Worm (Caenorhabditis elegans) whole organism, midembryonic: ENCODE data around the gene gsp-1.

Source experiments
- T22C8.4 ChIP-seq: fragments of 200-800 bp; sonication (Bioruptor generic); IDR thresholded peaks from 2 replicates; pipeline ENCODE4 v1.3.6; 2022; ENCODE audit warnings: missing genetic modification characterization, missing compliant biosample characterization
- cog-1 ChIP-seq: sonication (generic microtip); optimal IDR thresholded peaks from 2 replicates; lab custom pipeline; 2016; ENCODE audit warnings: missing genetic modification characterization, missing compliant biosample characterization
- flt-1 ChIP-seq: fragments of 200-800 bp; sonication (Bioruptor generic); IDR thresholded peaks from 2 replicates; pipeline ENCODE4 v1.3.6; 2022; ENCODE audit warnings: missing genetic modification characterization, missing compliant biosample characterization
- klf-2 ChIP-seq: fragments of 200-800 bp; sonication (Bioruptor generic); conservative IDR thresholded peaks from 2 replicates; pipeline ENCODE4 v1.3.6; 2022; ENCODE audit warnings: missing genetic modification reagents, missing genetic modification characterization, missing compliant biosample characterization
- med-1 ChIP-seq: sonication (generic microtip); optimal IDR thresholded peaks from 2 replicates; lab custom pipeline; 2017; ENCODE audit warnings: missing genetic modification characterization, mild to moderate bottlenecking, missing compliant biosample characterization, antibody characterized with exemption, missing genetic modification reagents; ENCODE audit not compliant: insufficient read depth
- ref-1 ChIP-seq: fragments of 200-800 bp; sonication (Bioruptor generic); conservative IDR thresholded peaks from 2 replicates; pipeline ENCODE4 v1.3.6; 2022; ENCODE audit warnings: missing genetic modification reagents, missing genetic modification characterization, missing compliant biosample characterization
- tab-1 ChIP-seq: fragments of 200-800 bp; sonication (Bioruptor generic); IDR thresholded peaks from 2 replicates; pipeline ENCODE4 v1.3.6; 2022; ENCODE audit warnings: missing genetic modification characterization, missing compliant biosample characterization
- ztf-23 ChIP-seq: fragments of 200-800 bp; sonication (Bioruptor generic); IDR thresholded peaks from 2 replicates; pipeline ENCODE4 v1.3.6; 2022; ENCODE audit warnings: missing genetic modification reagents, missing genetic modification characterization, missing compliant biosample characterization
- ztf-29 ChIP-seq: fragments of 200-800 bp; sonication (Bioruptor generic); IDR thresholded peaks from 2 replicates; pipeline ENCODE4 v1.3.6; 2022; ENCODE audit warnings: missing genetic modification reagents, missing genetic modification characterization, missing compliant biosample characterization

The gsp-1 gene

DNA sequence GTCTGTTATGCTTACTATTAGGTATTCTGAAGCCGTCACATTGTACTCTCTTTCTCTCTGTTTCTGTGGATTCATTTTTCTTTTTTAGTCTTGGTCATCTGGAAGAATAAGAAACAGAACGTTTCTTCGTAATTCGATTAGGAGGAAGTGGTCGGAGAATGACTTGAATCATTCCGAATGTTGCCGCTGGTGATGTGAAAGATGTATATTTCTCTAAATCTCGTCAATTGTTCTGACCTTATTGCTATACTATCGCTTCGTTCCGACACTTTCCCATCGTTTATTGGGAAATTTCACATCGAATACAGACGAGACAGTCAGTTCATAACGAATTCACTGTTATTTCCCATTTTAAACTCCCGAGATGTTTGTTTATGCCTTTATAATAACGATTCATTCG, 3.1 kb upstream of the gsp-1 start:
- TF ChIP-seq ztf-23 (GFP tag; lab: Robert Waterston, UW), result no peak
- TF ChIP-seq tab-1 (GFP tag; lab: Robert Waterston, UW), result no peak
- no peak for TF ChIP-seq flt-1

DNA sequence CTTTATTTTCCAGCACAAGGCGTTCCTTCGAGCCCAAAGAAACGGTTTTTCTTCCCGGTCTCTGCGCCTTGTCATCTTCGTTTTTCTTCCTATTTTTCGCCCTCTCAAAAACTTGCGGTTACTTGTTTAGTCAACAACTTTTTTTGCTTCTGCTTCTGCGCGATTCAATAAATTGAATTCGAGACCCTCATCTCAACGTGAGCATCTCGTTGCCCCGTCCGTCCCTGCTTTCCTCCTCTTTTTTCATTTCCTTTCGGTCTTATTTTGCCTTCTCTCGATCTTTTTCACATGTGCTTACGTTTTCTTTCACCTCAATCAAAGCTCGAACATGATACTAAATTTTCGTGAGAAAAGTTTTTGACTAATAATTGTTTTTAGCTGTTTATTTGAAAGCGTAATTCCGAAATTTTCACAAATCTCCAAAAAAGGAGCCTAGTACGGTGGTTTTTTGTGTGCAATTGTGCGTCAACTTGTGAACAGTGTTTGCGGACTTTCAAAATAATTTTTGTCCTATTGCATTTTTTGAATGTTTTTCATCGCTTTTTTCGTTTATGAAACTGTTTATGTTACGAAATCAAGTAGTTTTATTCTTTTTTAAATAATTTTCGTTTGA, 2.1 kb upstream of the gsp-1 start:
- TF ChIP-seq ztf-23 (GFP tag; lab: Robert Waterston, UW) (no peak), ztf-29 (GFP tag; lab: Robert Waterston, UW) (no peak), T22C8.4 (GFP tag; lab: Robert Waterston, UW) (no peak), flt-1 (no peak), med-1 (GFP tag; lab: Kevin White, UChicago) (no peak), klf-2 (GFP tag; lab: Robert Waterston, UW) (no peak), tab-1 (GFP tag; lab: Robert Waterston, UW) (no peak)

DNA sequence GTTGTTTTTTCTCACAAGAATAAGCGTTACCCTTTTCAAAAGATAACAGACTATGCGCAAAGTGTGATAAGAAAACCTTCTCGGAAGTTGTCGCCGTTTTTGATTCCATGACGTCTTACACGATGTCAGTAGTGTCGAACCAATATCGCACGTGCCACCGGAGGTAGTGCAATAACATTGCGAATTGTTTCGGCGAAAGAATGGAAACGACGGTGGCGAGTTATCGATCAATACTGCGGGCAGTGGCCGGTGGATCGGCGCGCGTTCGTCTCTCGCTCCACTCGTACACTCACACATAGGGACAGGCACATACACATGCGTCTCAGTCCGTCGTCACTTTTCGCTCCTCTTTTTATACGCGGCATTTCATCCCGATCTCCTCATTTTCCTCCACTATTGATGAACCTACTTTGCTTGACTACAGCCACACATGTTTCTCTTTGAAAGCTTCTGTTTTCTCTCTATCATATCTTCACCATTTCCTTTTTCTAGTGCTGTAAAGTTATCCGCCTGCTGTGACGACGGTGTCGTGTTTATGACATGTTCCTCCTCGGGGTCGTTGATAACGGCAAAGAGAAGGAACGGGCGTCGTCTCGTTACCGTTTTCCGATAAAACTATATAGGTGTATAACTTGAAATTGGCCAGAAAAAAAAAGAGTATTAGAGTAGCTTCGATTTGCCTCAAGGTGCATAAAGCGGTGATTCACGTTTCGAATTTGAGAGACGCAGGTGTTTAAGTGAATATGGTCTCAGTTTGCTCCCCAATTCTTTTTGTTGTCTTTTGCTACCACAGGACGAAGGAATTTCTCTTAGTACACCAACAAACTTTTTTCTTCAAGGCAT, 884 bp upstream of the gsp-1 start:
- TF ChIP-seq ref-1 (GFP tag; lab: Robert Waterston, UW), result peak; percentile 42; the same call in 1 of the 2 replicates
- peak; percentile 69; the same call in 1 of the 2 replicates for TF ChIP-seq T22C8.4 (GFP tag; lab: Robert Waterston, UW)
- TF ChIP-seq ztf-23 (GFP tag; lab: Robert Waterston, UW), result 0 out of 2 replicates have a peak, but pooled peaks have one; percentile 50
- TF ChIP-seq tab-1 (GFP tag; lab: Robert Waterston, UW), result no peak
- TF ChIP-seq klf-2 (GFP tag; lab: Robert Waterston, UW), result no peak
- no peak for TF ChIP-seq med-1 (GFP tag; lab: Kevin White, UChicago)
- peak; percentile 4; the same call in 1 of the 2 replicates for TF ChIP-seq flt-1
- TF ChIP-seq ztf-29 (GFP tag; lab: Robert Waterston, UW), result no peak
- TF ChIP-seq cog-1 (tag; lab: Kevin White, UChicago), result no peak

DNA sequence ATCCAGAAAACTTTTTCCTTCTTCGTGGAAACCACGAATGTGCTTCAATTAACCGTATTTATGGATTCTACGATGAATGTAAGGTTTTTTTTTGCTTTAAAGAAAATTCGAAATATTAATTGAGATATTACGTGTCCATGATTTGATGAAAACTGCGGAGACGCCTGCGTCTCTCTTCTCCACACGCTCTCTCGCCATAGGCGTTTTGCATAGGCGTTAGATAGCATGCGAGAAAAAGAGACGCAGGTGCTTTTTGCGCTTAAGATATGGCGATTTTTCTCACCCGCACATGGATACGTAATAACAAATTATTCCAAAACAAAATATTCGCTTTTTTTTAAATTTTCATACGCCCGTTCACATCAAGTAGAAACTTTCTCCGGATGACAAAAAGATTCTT, 1.2 kb downstream of the gsp-1 start:
- no peak for TF ChIP-seq ztf-29 (GFP tag; lab: Robert Waterston, UW)

DNA sequence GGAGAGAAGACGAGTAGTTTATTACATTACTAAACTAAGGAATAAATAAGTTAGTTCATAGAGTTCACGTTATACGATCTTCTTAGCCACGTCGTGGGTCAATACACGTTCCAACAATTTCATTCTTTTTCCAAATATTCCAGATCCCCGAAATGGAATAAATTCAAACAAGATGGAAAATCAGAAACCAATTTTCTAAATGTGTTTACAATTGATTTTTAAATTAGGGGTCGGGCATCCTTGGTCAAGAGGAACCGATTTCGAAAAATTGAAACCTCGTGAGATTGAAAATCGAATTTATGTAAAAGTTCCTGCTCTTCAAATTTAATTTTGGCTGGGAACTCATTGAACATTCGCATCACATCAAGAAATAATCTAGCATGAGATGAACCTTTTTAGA, 2.5 kb downstream of the gsp-1 start:
- no peak for TF ChIP-seq ztf-29 (GFP tag; lab: Robert Waterston, UW)
- TF ChIP-seq flt-1, result no peak
- no peak for TF ChIP-seq ref-1 (GFP tag; lab: Robert Waterston, UW)
- TF ChIP-seq T22C8.4 (GFP tag; lab: Robert Waterston, UW), result no peak
- TF ChIP-seq med-1 (GFP tag; lab: Kevin White, UChicago), result no peak

DNA sequence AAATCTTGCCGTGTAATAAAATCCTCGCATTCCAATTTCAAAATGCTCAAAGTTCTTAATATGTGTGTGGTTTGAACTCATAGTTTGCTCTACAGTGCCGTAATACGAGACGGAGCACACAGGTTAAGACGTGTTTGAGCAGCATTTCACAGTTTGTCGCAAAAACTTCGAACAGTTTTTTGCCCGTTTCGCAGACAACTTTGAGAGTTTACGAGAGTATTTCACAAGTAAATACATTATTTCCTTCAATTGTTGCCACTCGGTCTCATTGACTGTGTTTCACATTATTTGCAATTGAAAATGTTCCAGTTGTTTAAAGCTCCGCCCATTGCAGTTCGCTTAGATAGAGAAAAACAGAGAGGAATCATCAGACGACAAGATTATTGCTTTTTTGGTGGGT, 5.4 kb downstream of the gsp-1 start, which contains the start of gene F29F11.20:
Gene F29F11.20, plus strand, starts transcription at position 301 of the 400 bp plus-strand sequence.
- TF ChIP-seq med-1 (GFP tag; lab: Kevin White, UChicago) (no peak), ref-1 (GFP tag; lab: Robert Waterston, UW) (no peak), flt-1 (no peak), T22C8.4 (GFP tag; lab: Robert Waterston, UW) (no peak), cog-1 (tag; lab: Kevin White, UChicago) (no peak), ztf-29 (GFP tag; lab: Robert Waterston, UW) (no peak), tab-1 (GFP tag; lab: Robert Waterston, UW) (no peak), klf-2 (GFP tag; lab: Robert Waterston, UW) (no peak), ztf-23 (GFP tag; lab: Robert Waterston, UW) (no peak)

DNA sequence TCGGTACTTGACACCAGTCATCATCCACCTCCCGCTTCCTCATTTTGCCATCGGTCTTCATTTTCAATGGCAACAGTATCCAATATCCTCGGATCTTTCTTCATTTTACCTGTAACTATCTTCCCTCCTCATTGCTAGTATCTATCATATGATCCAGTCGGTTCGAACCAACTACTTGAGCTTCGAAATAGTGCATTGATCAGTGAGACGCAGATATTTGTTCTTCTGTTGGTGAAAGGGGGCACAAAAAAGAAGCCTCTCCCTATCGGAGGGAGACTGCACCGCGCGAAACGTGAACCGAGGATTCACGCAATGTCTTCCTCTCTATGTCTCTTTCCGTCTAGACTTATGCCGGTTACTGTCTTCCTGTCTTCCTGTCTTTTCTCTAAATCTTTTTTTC, 9.1 kb downstream of the gsp-1 start:
- TF ChIP-seq med-1 (GFP tag; lab: Kevin White, UChicago) (no peak), ztf-23 (GFP tag; lab: Robert Waterston, UW) (no peak), tab-1 (GFP tag; lab: Robert Waterston, UW) (no peak), flt-1 (no peak), klf-2 (GFP tag; lab: Robert Waterston, UW) (no peak)

DNA sequence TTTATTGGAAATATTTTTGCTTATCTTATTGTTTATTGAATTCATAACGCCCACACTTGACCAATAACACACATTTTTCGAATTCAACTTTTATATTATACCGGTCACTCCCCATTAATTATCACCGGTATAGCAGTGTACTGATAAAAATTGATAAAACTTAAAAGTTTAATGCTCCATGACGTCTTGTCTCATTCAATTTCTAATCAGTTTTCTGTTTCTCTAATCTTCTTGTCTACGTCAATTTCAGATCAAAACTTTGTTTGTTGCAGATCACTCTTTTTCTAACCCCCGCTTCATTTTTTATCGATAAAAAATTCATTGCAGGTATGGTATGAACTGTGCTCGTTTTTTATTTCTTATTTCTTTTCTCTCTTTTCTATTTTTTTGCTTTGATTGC, 11.5 kb downstream of the gsp-1 start:
- TF ChIP-seq klf-2 (GFP tag; lab: Robert Waterston, UW), result no peak
- no peak for TF ChIP-seq ztf-29 (GFP tag; lab: Robert Waterston, UW)
- no peak for TF ChIP-seq flt-1
- no peak for TF ChIP-seq ztf-23 (GFP tag; lab: Robert Waterston, UW)
- no peak for TF ChIP-seq cog-1 (tag; lab: Kevin White, UChicago)
- TF ChIP-seq med-1 (GFP tag; lab: Kevin White, UChicago), result no peak
- TF ChIP-seq T22C8.4 (GFP tag; lab: Robert Waterston, UW), result no peak
- TF ChIP-seq ref-1 (GFP tag; lab: Robert Waterston, UW), result no peak
- no peak for TF ChIP-seq tab-1 (GFP tag; lab: Robert Waterston, UW)

DNA sequence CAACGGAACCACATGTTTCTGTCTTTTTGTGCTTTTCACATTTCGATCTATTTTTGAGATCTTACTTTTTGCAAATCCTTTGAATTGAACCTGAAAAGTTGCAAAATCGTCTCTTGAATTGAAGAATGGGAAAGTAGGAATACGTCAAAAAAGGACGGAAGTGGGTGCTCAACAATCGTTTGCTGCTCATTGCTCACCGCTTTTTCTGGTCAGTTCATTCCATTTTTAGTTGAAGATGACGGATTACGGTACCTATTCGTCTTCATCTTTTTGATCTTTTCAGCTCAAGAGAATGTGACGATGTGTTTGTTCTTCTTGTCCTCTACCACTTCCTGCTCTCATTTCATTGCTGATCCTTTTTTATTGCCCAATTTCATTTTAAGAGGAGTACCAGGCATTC, 13.0 kb downstream of the gsp-1 start, which contains the start of gene C05A2.4:
Gene C05A2.4, plus strand, starts transcription at position 301 of the 400 bp plus-strand sequence.
- TF ChIP-seq flt-1 (no peak), klf-2 (GFP tag; lab: Robert Waterston, UW) (no peak), T22C8.4 (GFP tag; lab: Robert Waterston, UW) (no peak), ztf-23 (GFP tag; lab: Robert Waterston, UW) (no peak), ref-1 (GFP tag; lab: Robert Waterston, UW) (no peak), cog-1 (tag; lab: Kevin White, UChicago) (no peak), tab-1 (GFP tag; lab: Robert Waterston, UW) (no peak), ztf-29 (GFP tag; lab: Robert Waterston, UW) (no peak), med-1 (GFP tag; lab: Kevin White, UChicago) (no peak)
